Worm (Caenorhabditis elegans) whole organism, L2 larva: ENCODE data around the gene gad-1.

ENCODE experiments used
- F13H6.1 ChIP-seq: sonication (generic microtip); optimal IDR thresholded peaks from 2 replicates; lab custom pipeline; 2016; ENCODE audit warnings: missing genetic modification characterization, missing compliant biosample characterization
- R02D3.7 ChIP-seq: fragments of 150-350 bp; optimal IDR thresholded peaks from 2 replicates; lab custom pipeline; 2014; ENCODE audit warnings: missing biosample characterization, missing genetic modification characterization
- Y55F3AM.14 ChIP-seq: fragments of 200-800 bp; sonication (Bioruptor generic); optimal IDR thresholded peaks from 2 replicates; lab custom pipeline; 2018; ENCODE audit warnings: mild to moderate bottlenecking, missing genetic modification characterization, missing compliant biosample characterization
- aly-2 ChIP-seq: fragments of 150-350 bp; optimal IDR thresholded peaks from 2 replicates; lab custom pipeline; 2014; ENCODE audit warnings: missing biosample characterization, missing genetic modification characterization
- ama-1 ChIP-seq: fragments of 150-350 bp; optimal IDR thresholded peaks from 2 replicates; lab custom pipeline; 2018; ENCODE audit warnings: inconsistent platforms
- blmp-1 ChIP-seq: sonication (generic microtip); optimal IDR thresholded peaks from 2 replicates; lab custom pipeline; 2017; ENCODE audit warnings: missing genetic modification characterization, mild to moderate bottlenecking, missing compliant biosample characterization, antibody characterized with exemption, moderate library complexity; ENCODE audit not compliant: insufficient read depth
- ceh-82 ChIP-seq: fragments of 150-350 bp; optimal IDR thresholded peaks from 2 replicates; lab custom pipeline; 2014; ENCODE audit warnings: missing biosample characterization, missing genetic modification characterization
- crh-2 ChIP-seq: sonication (generic microtip); optimal IDR thresholded peaks from 2 replicates; lab custom pipeline; 2017; ENCODE audit warnings: missing biosample characterization, missing genetic modification characterization
- elt-1 ChIP-seq: fragments of 150-350 bp; optimal IDR thresholded peaks from 2 replicates; lab custom pipeline; 2014; ENCODE audit warnings: missing biosample characterization, missing genetic modification characterization
- elt-3 ChIP-seq: sonication (generic microtip); optimal IDR thresholded peaks from 2 replicates; lab custom pipeline; 2017; ENCODE audit warnings: missing biosample characterization, missing genetic modification characterization
- fos-1 ChIP-seq: fragments of 150-350 bp; optimal IDR thresholded peaks from 2 replicates; lab custom pipeline; 2014; ENCODE audit warnings: missing biosample characterization, missing genetic modification characterization
- lin-13 ChIP-seq: fragments of 150-350 bp; optimal IDR thresholded peaks from 2 replicates; lab custom pipeline; 2014; ENCODE audit warnings: missing biosample characterization, missing genetic modification reagents, missing genetic modification characterization
- lsy-2 ChIP-seq, 2 experiments: fragments of 150-350 bp in 1 of 2; sonication (generic microtip) in 1 of 2; optimal IDR thresholded peaks; 2 replicates each; lab custom pipeline; 2014 to 2017; ENCODE audit warnings: missing biosample characterization in 2 of 2, missing genetic modification characterization in 2 of 2
- mbf-1 ChIP-seq: sonication (generic microtip); optimal IDR thresholded peaks from 2 replicates; lab custom pipeline; 2017; ENCODE audit warnings: missing biosample characterization, missing genetic modification characterization
- mdl-1 ChIP-seq, 2 experiments: fragments of 150-350 bp in 1 of 2; sonication (generic microtip) in 1 of 2; optimal IDR thresholded peaks; 2 replicates each; lab custom pipeline; 2017; ENCODE audit warnings: missing biosample characterization in 2 of 2, missing genetic modification characterization in 2 of 2
- nhr-10 ChIP-seq: sonication (generic microtip); optimal IDR thresholded peaks from 2 replicates; lab custom pipeline; 2017; ENCODE audit warnings: missing biosample characterization, missing genetic modification characterization
- nhr-11 ChIP-seq: fragments of 150-350 bp; optimal IDR thresholded peaks from 2 replicates; lab custom pipeline; 2014; ENCODE audit warnings: missing biosample characterization, missing genetic modification characterization
- nhr-12 ChIP-seq: fragments of 150-350 bp; optimal IDR thresholded peaks from 2 replicates; lab custom pipeline; 2014; ENCODE audit warnings: missing biosample characterization, missing genetic modification characterization
- nhr-129 ChIP-seq: fragments of 150-350 bp; optimal IDR thresholded peaks from 2 replicates; lab custom pipeline; 2014; ENCODE audit warnings: missing biosample characterization, missing genetic modification characterization
- nhr-21 ChIP-seq: fragments of 150-350 bp; optimal IDR thresholded peaks from 2 replicates; lab custom pipeline; 2014; ENCODE audit warnings: missing biosample characterization, missing genetic modification characterization
- nhr-23 ChIP-seq: fragments of 150-350 bp; optimal IDR thresholded peaks from 2 replicates; lab custom pipeline; 2014; ENCODE audit warnings: missing biosample characterization, missing genetic modification reagents, missing genetic modification characterization
- nhr-237 ChIP-seq: fragments of 150-350 bp; optimal IDR thresholded peaks from 2 replicates; lab custom pipeline; 2014; ENCODE audit warnings: missing biosample characterization, missing genetic modification characterization
- nhr-25 ChIP-seq: fragments of 150-350 bp; sonication (generic microtip); optimal IDR thresholded peaks from 3 replicates; lab custom pipeline; 2014; ENCODE audit warnings: missing biosample characterization, missing genetic modification characterization
- nhr-6 ChIP-seq: fragments of 150-350 bp; optimal IDR thresholded peaks from 2 replicates; lab custom pipeline; 2014; ENCODE audit warnings: missing biosample characterization, missing genetic modification characterization
- nhr-77 ChIP-seq: fragments of 150-350 bp; optimal IDR thresholded peaks from 2 replicates; lab custom pipeline; 2014; ENCODE audit warnings: missing biosample characterization, missing genetic modification characterization
- peb-1 ChIP-seq: fragments of 150-350 bp; optimal IDR thresholded peaks from 2 replicates; lab custom pipeline; 2014; ENCODE audit warnings: missing biosample characterization, missing genetic modification characterization
- sem-4 ChIP-seq: fragments of 150-350 bp; optimal IDR thresholded peaks from 2 replicates; lab custom pipeline; 2014; ENCODE audit warnings: missing biosample characterization, missing genetic modification reagents, missing genetic modification characterization
- skn-1 ChIP-seq: sonication (generic microtip); optimal IDR thresholded peaks from 2 replicates; lab custom pipeline; 2017; ENCODE audit warnings: missing biosample characterization, missing genetic modification characterization
- sma-3 ChIP-seq: sonication (generic microtip); optimal IDR thresholded peaks from 2 replicates; lab custom pipeline; 2016; ENCODE audit warnings: missing genetic modification reagents, missing genetic modification characterization, missing compliant biosample characterization
- sma-9 ChIP-seq, 2 experiments: fragments of 150-350 bp in 1 of 2; sonication (generic microtip) in 1 of 2; optimal IDR thresholded peaks; 2 replicates each; lab custom pipeline; 2014 to 2016; ENCODE audit warnings: missing genetic modification characterization in 2 of 2, mild to moderate bottlenecking in 1 of 2, missing biosample characterization in 1 of 2, missing compliant biosample characterization in 1 of 2, missing genetic modification reagents in 1 of 2, moderate library complexity in 1 of 2
- snpc-4 ChIP-seq: fragments of 150-350 bp; optimal IDR thresholded peaks from 2 replicates; lab custom pipeline; 2014; ENCODE audit warnings: missing biosample characterization, missing genetic modification characterization
- unc-39 ChIP-seq: fragments of 150-350 bp; optimal IDR thresholded peaks from 2 replicates; lab custom pipeline; 2014; ENCODE audit warnings: missing biosample characterization, missing genetic modification characterization
- unc-55 ChIP-seq: fragments of 150-350 bp; sonication (generic microtip); optimal IDR thresholded peaks from 3 replicates; lab custom pipeline; 2014; ENCODE audit warnings: missing biosample characterization, missing genetic modification reagents, missing genetic modification characterization
- ztf-11 ChIP-seq: sonication (generic microtip); optimal IDR thresholded peaks from 2 replicates; lab custom pipeline; 2017; ENCODE audit warnings: missing biosample characterization, missing genetic modification characterization
- ztf-4 ChIP-seq: fragments of 150-350 bp; optimal IDR thresholded peaks from 2 replicates; lab custom pipeline; 2014; ENCODE audit warnings: missing biosample characterization, missing genetic modification characterization

gad-1 gene

ce11 chrV:6464765-6465164 lies 31.5 kb upstream of the gad-1 start, which contains the start of gene unc-83:
Gene unc-83 (plus strand): TSS chrV:6465065.
- no peak for TF ChIP-seq crh-2
- TF ChIP-seq nhr-23 (tag; lab: Kevin White, UChicago) = no peak
- no peak for TF ChIP-seq ceh-82 (tag; lab: Kevin White, UChicago)
- no peak for TF ChIP-seq skn-1 (tag; lab: Kevin White, UChicago)
- no peak for TF ChIP-seq lin-13 (GFP tag; lab: Kevin White, UChicago)
- TF ChIP-seq blmp-1 (tag; lab: Kevin White, UChicago) = no peak
- no peak for TF ChIP-seq F13H6.1 (tag; lab: Kevin White, UChicago)
- no peak for TF ChIP-seq nhr-12
- no peak for TF ChIP-seq mdl-1 (tag; optimal IDR thresholded peaks at IDR 0.05; lab: Kevin White, UChicago)
- TF ChIP-seq aly-2 (tag; lab: Kevin White, UChicago) = no peak
- no peak for TF ChIP-seq sma-3 (GFP tag; lab: Kevin White, UChicago)
- TF ChIP-seq elt-3 = no peak
- no peak for TF ChIP-seq nhr-6 (tag; lab: Kevin White, UChicago)
- TF ChIP-seq sma-9 (GFP tag; optimal IDR thresholded peaks at IDR 0.05; lab: Kevin White, UChicago) = no peak
- TF ChIP-seq sma-9 (tag; optimal IDR thresholded peaks at IDR 0.05; lab: Kevin White, UChicago) = no peak
- TF ChIP-seq snpc-4 (tag; lab: Kevin White, UChicago) = no peak
- TF ChIP-seq nhr-77 (tag; lab: Kevin White, UChicago) = no peak
- no peak for TF ChIP-seq nhr-21 (tag; lab: Kevin White, UChicago)

DNA sequence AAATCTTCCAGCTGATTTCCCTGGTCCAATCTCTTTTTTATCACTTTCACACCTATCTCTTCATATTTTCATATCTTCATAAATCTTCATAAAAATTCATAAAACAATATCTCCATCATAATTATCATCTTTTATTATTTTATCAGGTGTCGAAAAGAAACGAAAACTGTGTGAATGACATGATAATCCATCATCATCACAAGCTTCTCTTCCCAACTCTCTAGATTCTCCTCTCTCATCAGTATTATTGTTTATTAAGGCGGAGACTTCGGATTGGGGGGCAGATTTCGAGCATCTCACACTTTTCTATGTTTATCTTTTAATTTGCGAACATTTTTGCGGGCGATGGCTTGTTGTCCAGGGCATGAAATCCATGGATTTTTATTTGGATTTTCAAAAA lies 30.9 kb upstream of the gad-1 start:
- no peak for TF ChIP-seq nhr-25 (tag; lab: Kevin White, UChicago)
- no peak for TF ChIP-seq mdl-1 (tag; optimal IDR thresholded peaks at IDR 0.05; lab: Kevin White, UChicago)
- no peak for TF ChIP-seq Y55F3AM.14 (GFP tag; lab: Kevin White, UChicago)
- no peak for TF ChIP-seq F13H6.1 (tag; lab: Kevin White, UChicago)
- no peak for TF ChIP-seq sem-4 (tag; lab: Kevin White, UChicago)
- no peak for TF ChIP-seq nhr-11
- TF ChIP-seq nhr-77 (tag; lab: Kevin White, UChicago) = no peak
- TF ChIP-seq snpc-4 (tag; lab: Kevin White, UChicago) = no peak
- no peak for TF ChIP-seq ztf-4 (tag; lab: Kevin White, UChicago)
- TF ChIP-seq aly-2 (tag; lab: Kevin White, UChicago) = no peak
- TF ChIP-seq R02D3.7 = no peak
- TF ChIP-seq nhr-237 (tag; lab: Kevin White, UChicago) = no peak
- no peak for TF ChIP-seq ama-1 (lab: Kevin White, UChicago)
- no peak for TF ChIP-seq ztf-11 (tag; lab: Kevin White, UChicago)
- no peak for TF ChIP-seq sma-3 (GFP tag; lab: Kevin White, UChicago)
- TF ChIP-seq peb-1 (tag; lab: Kevin White, UChicago) = no peak
- no peak for TF ChIP-seq mbf-1 (tag; lab: Kevin White, UChicago)
- TF ChIP-seq elt-1 = no peak
- TF ChIP-seq sma-9 (GFP tag; optimal IDR thresholded peaks at IDR 0.05; lab: Kevin White, UChicago) = no peak
- no peak for TF ChIP-seq sma-9 (tag; optimal IDR thresholded peaks at IDR 0.05; lab: Kevin White, UChicago)
- TF ChIP-seq elt-3 = no peak

- TF ChIP-seq crh-2 (peak; percentile 61), lsy-2 (tag; optimal IDR thresholded peaks at IDR 0.05; lab: Kevin White, UChicago) (no peak), nhr-10 (tag; lab: Kevin White, UChicago) (no peak), fos-1 (tag; lab: Kevin White, UChicago) (peak; percentile 23), nhr-129 (tag; lab: Kevin White, UChicago) (peak; percentile 15), elt-3 (no peak), sma-9 (GFP tag; optimal IDR thresholded peaks at IDR 0.05; lab: Kevin White, UChicago) (peak; percentile 36), sma-9 (tag; optimal IDR thresholded peaks at IDR 0.05; lab: Kevin White, UChicago) (no peak), sem-4 (tag; lab: Kevin White, UChicago) (no peak), skn-1 (tag; lab: Kevin White, UChicago) (no peak), R02D3.7 (no peak)
Observed at ce11 chrV:6462606-6463005, 29.3 kb upstream of the gad-1 start.

ce11 chrV:6461250-6461649 lies 28.0 kb upstream of the gad-1 start:
- TF ChIP-seq unc-55 (GFP tag; lab: Kevin White, UChicago) (no peak), unc-39 (no peak), ztf-11 (tag; lab: Kevin White, UChicago) (no peak), ceh-82 (tag; lab: Kevin White, UChicago) (no peak), mdl-1 (tag; optimal IDR thresholded peaks at IDR 0.05; lab: Kevin White, UChicago) (no peak)
